Worm (Caenorhabditis elegans): ENCODE data around the gene Y64G10A.1.

DNA sequence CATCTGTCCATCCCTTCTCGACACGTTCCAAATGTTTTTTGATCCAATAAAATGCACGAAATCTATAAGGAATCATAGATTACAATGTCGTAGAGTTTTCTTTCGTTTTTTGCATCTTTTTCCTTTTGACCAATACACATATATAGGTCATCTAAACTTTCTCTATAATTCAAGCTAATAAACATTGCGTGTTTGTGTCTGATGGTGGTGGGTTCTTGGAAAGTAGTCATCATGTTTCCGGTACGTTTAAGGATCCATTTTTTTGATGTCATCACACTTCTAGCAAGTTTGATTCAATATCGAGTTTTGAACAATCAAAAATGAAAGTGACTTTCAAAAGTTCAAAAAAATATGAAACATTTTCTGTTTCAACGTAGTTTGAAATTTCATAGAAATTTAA, 30.0 kb upstream of the Y64G10A.1 start:
- TF ChIP-seq unc-62 (GFP tag; optimal IDR thresholded peaks at IDR 0.05 in 1 of 2) (no peak), unc-62 (tag; optimal IDR thresholded peaks at IDR 0.05) (no peak), ZK546.5 (tag; optimal IDR thresholded peaks at IDR 0.05) (no peak), sdz-12 (GFP tag; optimal IDR thresholded peaks at IDR 0.05) (no peak), ztf-11 (tag; optimal IDR thresholded peaks at IDR 0.05) (no peak), daf-16 (GFP tag; optimal IDR thresholded peaks at IDR 0.05) (no peak), daf-16 (tag; optimal IDR thresholded peaks at IDR 0.05) (no peak), pqm-1 (tag; optimal IDR thresholded peaks at IDR 0.05) (no peak), nhr-77 (tag; optimal IDR thresholded peaks at IDR 0.05) (no peak), R02D3.7 (tag; optimal IDR thresholded peaks at IDR 0.05) (no peak), tag-97 (GFP tag; IDR thresholded peaks at IDR 0.05) (no peak)
